Worm (Caenorhabditis elegans): ENCODE data around the gene Y14H12B.2.

Y14H12B.2 gene

DNA sequence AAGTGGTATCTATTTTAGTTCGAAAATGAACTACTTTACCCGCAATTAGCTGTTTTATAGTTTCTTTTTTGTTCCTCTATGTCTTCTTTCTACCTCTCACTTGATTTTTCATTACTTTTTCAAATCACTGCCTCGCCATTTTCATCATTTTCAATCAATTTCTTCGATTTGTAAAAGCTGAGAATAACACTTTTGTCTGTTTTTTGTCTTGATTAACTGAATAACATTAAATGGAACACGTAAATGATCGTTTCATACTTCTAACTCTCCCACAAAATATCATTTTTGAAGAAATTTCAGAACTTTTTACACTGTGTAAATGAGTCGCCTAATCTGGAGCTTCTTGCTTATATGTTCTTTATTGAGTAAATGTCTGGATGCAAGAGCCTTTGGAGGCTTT, 32.4 kb downstream of the Y14H12B.2 start, which contains the start of gene F53C3.4:
Gene F53C3.4, plus strand, starts transcription at position 301 of the 400 bp plus-strand sequence.
- TF ChIP-seq sptf-2 (GFP tag; optimal IDR thresholded peaks at IDR 0.05) (no peak), F22D6.2 (tag; optimal IDR thresholded peaks at IDR 0.05) (no peak), ets-4 (GFP tag; optimal IDR thresholded peaks at IDR 0.05) (no peak), ztf-6 (GFP tag; IDR thresholded peaks at IDR 0.05) (no peak), die-1 (tag; optimal IDR thresholded peaks at IDR 0.05) (no peak), rcor-1 (GFP tag; IDR thresholded peaks at IDR 0.05) (no peak), D2030.7 (GFP tag; IDR thresholded peaks at IDR 0.05) (no peak), hrde-1 (tag; optimal IDR thresholded peaks at IDR 0.05; ENCODE audit: borderline replicate concordance) (no peak), lin-26 (GFP tag; IDR thresholded peaks at IDR 0.05) (no peak), sdz-38 (tag; optimal IDR thresholded peaks at IDR 0.05) (no peak), lin-35 (GFP tag; optimal IDR thresholded peaks at IDR 0.05) (no peak), F10E7.11 (tag; optimal IDR thresholded peaks at IDR 0.05) (no peak), ceh-58 (GFP tag; IDR thresholded peaks at IDR 0.05) (no peak), aptf-2 (GFP tag; conservative IDR thresholded peaks at IDR 0.05) (no peak), athp-1 (tag; optimal IDR thresholded peaks at IDR 0.05) (no peak), ceh-91 (GFP tag; IDR thresholded peaks at IDR 0.05) (no peak), ZK185.1 (tag; optimal IDR thresholded peaks at IDR 0.05; ENCODE audit: poor library complexity, severe bottlenecking) (no peak)

DNA sequence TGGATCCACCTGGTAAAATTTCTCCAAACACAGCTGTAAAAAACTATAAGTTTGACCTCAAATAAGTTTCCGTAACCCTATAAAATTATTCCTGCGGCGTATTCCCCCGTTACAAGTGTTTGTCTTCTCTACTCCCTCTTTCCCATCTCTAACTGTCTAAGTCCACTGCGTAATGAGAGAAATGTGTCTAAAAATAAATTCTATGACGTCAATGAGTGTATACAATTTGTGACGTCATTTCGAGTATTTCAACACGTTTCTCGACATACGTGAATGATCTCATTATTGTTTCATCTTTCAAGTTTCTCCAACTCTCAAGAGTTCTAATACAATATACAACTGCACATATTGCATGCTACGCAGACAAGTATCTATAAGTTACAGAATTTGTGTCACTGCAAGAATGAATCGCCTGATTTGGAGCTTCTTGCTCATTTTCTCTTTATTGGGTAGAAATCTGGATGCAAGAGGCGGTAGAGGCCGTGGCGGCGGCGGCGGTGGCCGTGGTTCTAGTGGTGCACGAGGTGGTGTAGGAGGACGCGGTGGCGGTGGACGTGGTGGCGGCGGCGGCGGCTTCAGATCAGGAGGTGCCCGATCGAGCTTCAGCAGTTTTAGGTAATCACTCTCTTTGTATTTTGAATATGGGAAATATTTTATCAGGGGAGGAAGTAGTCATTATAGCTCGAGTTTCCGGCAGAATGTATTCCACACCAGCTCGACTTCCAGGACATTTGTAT, 35.6 kb downstream of the Y14H12B.2 start, which contains the start of gene F53C3.6:
Gene F53C3.6, plus strand, starts transcription at position 385 of the 737 bp plus-strand sequence.
- TF ChIP-seq cebp-2 (GFP tag; IDR thresholded peaks at IDR 0.05): no peak
- no peak for TF ChIP-seq tlf-1 (GFP tag; optimal IDR thresholded peaks at IDR 0.05)
- TF ChIP-seq B0019.2 (GFP tag; conservative IDR thresholded peaks at IDR 0.05): no peak
- TF ChIP-seq ztf-28 (GFP tag; IDR thresholded peaks at IDR 0.05): no peak
- no peak for TF ChIP-seq bed-1 (GFP tag; IDR thresholded peaks at IDR 0.05)
- TF ChIP-seq aptf-2 (GFP tag; conservative IDR thresholded peaks at IDR 0.05): no peak
- no peak for TF ChIP-seq lag-1 (GFP tag; IDR thresholded peaks at IDR 0.05)
- no peak for TF ChIP-seq K11D2.4 (GFP tag; IDR thresholded peaks at IDR 0.05)
- no peak for TF ChIP-seq sea-2 (GFP tag; IDR thresholded peaks at IDR 0.05)
- no peak for TF ChIP-seq hrde-1 (tag; optimal IDR thresholded peaks at IDR 0.05; ENCODE audit: borderline replicate concordance)
- TF ChIP-seq ztf-26 (tag; optimal IDR thresholded peaks at IDR 0.05): no peak
- no peak for TF ChIP-seq B0035.1 (tag; optimal IDR thresholded peaks at IDR 0.05)
- no peak for TF ChIP-seq aptf-3 (GFP tag; IDR thresholded peaks at IDR 0.05)
- TF ChIP-seq madf-6 (GFP tag; IDR thresholded peaks at IDR 0.05): no peak
- no peak for TF ChIP-seq F57C9.4 (tag; optimal IDR thresholded peaks at IDR 0.05)
- TF ChIP-seq zfh-2 (GFP tag; conservative IDR thresholded peaks at IDR 0.05): peak; percentile 92
- TF ChIP-seq ets-4 (GFP tag; optimal IDR thresholded peaks at IDR 0.05): no peak
- no peak for TF ChIP-seq dpl-1 (GFP tag; optimal IDR thresholded peaks at IDR 0.05)
- TF ChIP-seq lir-1 (GFP tag; conservative IDR thresholded peaks at IDR 0.05): no peak
- 0 out of 2 replicates have a peak, but pooled peaks have one; percentile 40 for TF ChIP-seq lin-26 (GFP tag; IDR thresholded peaks at IDR 0.05)
- TF ChIP-seq tbp1 (GFP tag; optimal IDR thresholded peaks at IDR 0.05): no peak
- no peak for TF ChIP-seq B0336.3 (GFP tag; IDR thresholded peaks at IDR 0.05)
- no peak for TF ChIP-seq cebp-1 (GFP tag; IDR thresholded peaks at IDR 0.05)
- no peak for TF ChIP-seq cebp-1 (tag; optimal IDR thresholded peaks at IDR 0.05)
- no peak for TF ChIP-seq madf-3 (GFP tag; IDR thresholded peaks at IDR 0.05)
- TF ChIP-seq nhr-27 (tag; optimal IDR thresholded peaks at IDR 0.05): no peak
- no peak for TF ChIP-seq akir-1 (GFP tag; optimal IDR thresholded peaks at IDR 0.05)
- no peak for TF ChIP-seq D2030.7 (GFP tag; IDR thresholded peaks at IDR 0.05)
- no peak for TF ChIP-seq ccch-3 (GFP tag; optimal IDR thresholded peaks at IDR 0.05)
- no peak for TF ChIP-seq chd-7 (tag; optimal IDR thresholded peaks at IDR 0.05)
- no peak for TF ChIP-seq rec-8 (tag; optimal IDR thresholded peaks at IDR 0.05)
- no peak for TF ChIP-seq hlh-12 (tag; optimal IDR thresholded peaks at IDR 0.05)
- TF ChIP-seq C06A6.2 (GFP tag; conservative IDR thresholded peaks at IDR 0.05): no peak
- TF ChIP-seq ceh-79 (tag; optimal IDR thresholded peaks at IDR 0.05): no peak
- no peak for TF ChIP-seq snpc-1.1 (tag; optimal IDR thresholded peaks at IDR 0.05; ENCODE audit: insufficient read depth)

All from whole organism, young adult.